Fruit fly (Drosophila melanogaster) whole organism, pupa: ENCODE results near the gene UbcE2H.

Experiments
- CG14655 ChIP-seq: fragments of 200-800 bp; sonication (Bioruptor generic); optimal IDR thresholded peaks from 3 replicates; lab custom pipeline; 2017; ENCODE audit warnings: mild to moderate bottlenecking, missing biosample characterization, missing genetic modification reagents, missing genetic modification characterization
- CG17806 ChIP-seq: fragments of 200-800 bp; sonication (Bioruptor generic); optimal IDR thresholded peaks from 2 replicates; lab custom pipeline; 2018; ENCODE audit warnings: missing biosample characterization, mild to moderate bottlenecking, missing genetic modification characterization, moderate library complexity
- CG9948 ChIP-seq: fragments of 200-800 bp; sonication (Bioruptor generic); optimal IDR thresholded peaks from 2 replicates; lab custom pipeline; 2018; ENCODE audit warnings: missing biosample characterization, mild to moderate bottlenecking, missing genetic modification characterization, moderate library complexity
- Pif1B ChIP-seq: fragments of 200-800 bp; sonication (Bioruptor generic); optimal IDR thresholded peaks from 3 replicates; lab custom pipeline; 2016; ENCODE audit warnings: missing biosample characterization, missing genetic modification characterization
- Snoo ChIP-seq: fragments of 200-800 bp; sonication (Bioruptor generic); optimal IDR thresholded peaks from 3 replicates; lab custom pipeline; 2017; ENCODE audit warnings: missing biosample characterization, mild to moderate bottlenecking, missing genetic modification characterization, inconsistent platforms

- TF ChIP-seq Pif1B (GFP tag; lab: Kevin White, UChicago) (no peak), CG9948 (tag; lab: Kevin White, UChicago) (no peak), Snoo (no peak), CG17806 (tag; lab: Kevin White, UChicago) (no peak), CG14655 (no peak)
Observed at dm6 chrX:8049292-8049691, 44.6 kb downstream of the UbcE2H start.
